Worm (Caenorhabditis elegans) whole organism, L1 larva: ENCODE results near the gene srj-52.

ENCODE experiments used
- C04F5.9 ChIP-seq: sonication (generic microtip); optimal IDR thresholded peaks from 2 replicates; lab custom pipeline; 2016; ENCODE audit warnings: missing genetic modification characterization, missing compliant biosample characterization
- C16A3.4 ChIP-seq: fragments of 150-350 bp; optimal IDR thresholded peaks from 2 replicates; lab custom pipeline; 2014; ENCODE audit warnings: missing biosample characterization, missing genetic modification characterization
- Y116A8C.19 ChIP-seq: sonication (generic microtip); optimal IDR thresholded peaks from 2 replicates; lab custom pipeline; 2016; ENCODE audit warnings: missing compliant biosample characterization, missing genetic modification characterization, borderline replicate concordance
- aly-2 ChIP-seq: fragments of 150-350 bp; optimal IDR thresholded peaks from 2 replicates; lab custom pipeline; 2014; ENCODE audit warnings: missing biosample characterization, missing genetic modification characterization
- ama-1 ChIP-seq: fragments of 150-350 bp; optimal IDR thresholded peaks from 2 replicates; lab custom pipeline; 2014
- ceh-8 ChIP-seq: fragments of 200-800 bp; sonication (Bioruptor generic); optimal IDR thresholded peaks from 2 replicates; lab custom pipeline; 2018; ENCODE audit warnings: mild to moderate bottlenecking, missing genetic modification characterization, moderate library complexity, missing compliant biosample characterization
- ceh-82 ChIP-seq, 3 experiments: fragments of 150-350 bp in 1 of 3; sonication (generic microtip) in 2 of 3; optimal IDR thresholded peaks; 2 replicates each; lab custom pipeline; 2014 to 2017; ENCODE audit warnings: missing biosample characterization in 3 of 3, missing genetic modification characterization in 3 of 3
- ceh-88 ChIP-seq: fragments of 200-800 bp; sonication (Bioruptor generic); IDR thresholded peaks from 2 replicates; pipeline ENCODE4 v1.3.6; 2022; ENCODE audit warnings: missing genetic modification characterization, missing compliant biosample characterization
- ceh-90 ChIP-seq: sonication (generic microtip); optimal IDR thresholded peaks from 2 replicates; lab custom pipeline; 2016; ENCODE audit warnings: missing genetic modification characterization, missing compliant biosample characterization
- ces-1 ChIP-seq: fragments of 150-350 bp; optimal IDR thresholded peaks from 2 replicates; lab custom pipeline; 2014; ENCODE audit warnings: missing biosample characterization, missing genetic modification reagents, missing genetic modification characterization
- dsc-1 ChIP-seq: sonication (generic microtip); optimal IDR thresholded peaks from 2 replicates; lab custom pipeline; 2016; ENCODE audit warnings: mild to moderate bottlenecking, missing genetic modification characterization, missing compliant biosample characterization
- efl-1 ChIP-seq, 4 experiments: fragments of 150-350 bp; optimal IDR thresholded peaks in 3 of 4; peaks in 1 of 4; 1 replicate in 1 of 4; 2 replicates in 3 of 4; lab custom pipeline; 2014; ENCODE audit warnings: missing biosample characterization in 2 of 4, missing genetic modification characterization in 2 of 4, missing genetic modification reagents in 2 of 4
- elt-2 ChIP-seq: sonication (generic microtip); optimal IDR thresholded peaks from 2 replicates; lab custom pipeline; 2016; ENCODE audit warnings: missing genetic modification characterization, mild to moderate bottlenecking, inconsistent platforms, missing compliant biosample characterization, missing genetic modification reagents
- elt-3 ChIP-seq, 6 experiments: fragments of 150-350 bp in 1 of 6; sonication (generic microtip); optimal IDR thresholded peaks; 2 replicates each; lab custom pipeline; 2017 to 2018; ENCODE audit warnings: missing biosample characterization in 6 of 6, missing genetic modification characterization in 6 of 6, inconsistent platforms in 1 of 6
- ets-5 ChIP-seq: fragments of 200-800 bp; sonication (Bioruptor generic); IDR thresholded peaks from 2 replicates; pipeline ENCODE4 v1.3.6; 2022; ENCODE audit warnings: missing genetic modification characterization, missing compliant biosample characterization
- fkh-4 ChIP-seq: sonication (generic microtip); optimal IDR thresholded peaks from 2 replicates; lab custom pipeline; 2016; ENCODE audit warnings: missing compliant biosample characterization, missing genetic modification characterization, borderline replicate concordance
- grh-1 ChIP-seq: fragments of 200-800 bp; sonication (Bioruptor generic); IDR thresholded peaks from 2 replicates; pipeline ENCODE4 v1.3.6; 2022; ENCODE audit warnings: missing genetic modification reagents, missing genetic modification characterization, missing compliant biosample characterization
- hpl-2 ChIP-seq: fragments of 150-350 bp; optimal IDR thresholded peaks from 2 replicates; lab custom pipeline; 2014; ENCODE audit warnings: missing biosample characterization, missing genetic modification reagents, missing genetic modification characterization
- irx-1 ChIP-seq: sonication (generic microtip); optimal IDR thresholded peaks from 2 replicates; lab custom pipeline; 2016; ENCODE audit warnings: missing genetic modification characterization, missing compliant biosample characterization
- isw-1 ChIP-seq: fragments of 200-800 bp; sonication (Bioruptor generic); IDR thresholded peaks from 2 replicates; pipeline ENCODE4 v1.3.6; 2022; ENCODE audit warnings: missing genetic modification characterization, missing compliant biosample characterization
- lin-15B ChIP-seq: fragments of 150-350 bp; sonication (generic microtip); optimal IDR thresholded peaks from 3 replicates; lab custom pipeline; 2014; ENCODE audit warnings: missing biosample characterization, missing genetic modification characterization
- lir-3 ChIP-seq: sonication (generic microtip); optimal IDR thresholded peaks from 2 replicates; lab custom pipeline; 2016; ENCODE audit warnings: mild to moderate bottlenecking, missing genetic modification characterization, moderate library complexity, missing compliant biosample characterization; ENCODE audit not compliant: poor library complexity
- lsy-2 ChIP-seq, 2 experiments: fragments of 150-350 bp; optimal IDR thresholded peaks; 2 replicates each; lab custom pipeline; 2014; ENCODE audit warnings: missing biosample characterization in 2 of 2, missing genetic modification characterization in 2 of 2
- mab-9 ChIP-seq: fragments of 200-800 bp; sonication (Bioruptor generic); IDR thresholded peaks from 2 replicates; pipeline ENCODE4 v1.3.6; 2022; ENCODE audit warnings: missing genetic modification reagents, missing genetic modification characterization, missing compliant biosample characterization
- mep-1 ChIP-seq: fragments of 150-350 bp; optimal IDR thresholded peaks from 2 replicates; lab custom pipeline; 2014; ENCODE audit warnings: missing biosample characterization, missing genetic modification characterization
- nhr-11 ChIP-seq: fragments of 150-350 bp; optimal IDR thresholded peaks from 2 replicates; lab custom pipeline; 2014; ENCODE audit warnings: missing biosample characterization, missing genetic modification characterization
- nhr-237 ChIP-seq: fragments of 150-350 bp; optimal IDR thresholded peaks from 2 replicates; lab custom pipeline; 2014; ENCODE audit warnings: missing biosample characterization, missing genetic modification characterization
- nhr-47 ChIP-seq: sonication (generic microtip); optimal IDR thresholded peaks from 2 replicates; lab custom pipeline; 2016; ENCODE audit warnings: mild to moderate bottlenecking, missing genetic modification characterization, moderate library complexity, missing compliant biosample characterization
- nhr-76 ChIP-seq: sonication (generic microtip); optimal IDR thresholded peaks from 2 replicates; lab custom pipeline; 2017; ENCODE audit warnings: missing biosample characterization, missing genetic modification characterization
- nhr-85 ChIP-seq: sonication (generic microtip); peaks from one replicate; lab custom pipeline; 2016; ENCODE audit warnings: missing genetic modification characterization, inconsistent platforms, missing compliant biosample characterization
- nhr-90 ChIP-seq: sonication (generic microtip); optimal IDR thresholded peaks from 2 replicates; lab custom pipeline; 2016; ENCODE audit warnings: mild to moderate bottlenecking, missing genetic modification characterization, missing compliant biosample characterization; ENCODE audit not compliant: poor library complexity
- pax-3 ChIP-seq: fragments of 200-800 bp; sonication (Bioruptor generic); optimal IDR thresholded peaks from 2 replicates; lab custom pipeline; 2018; ENCODE audit warnings: mild to moderate bottlenecking, missing genetic modification characterization, moderate library complexity, missing compliant biosample characterization
- rnt-1 ChIP-seq: sonication (generic microtip); optimal IDR thresholded peaks from 2 replicates; lab custom pipeline; 2016; ENCODE audit warnings: mild to moderate bottlenecking, missing genetic modification characterization, moderate library complexity, missing compliant biosample characterization
- skn-1 ChIP-seq: fragments of 150-350 bp; optimal IDR thresholded peaks from 2 replicates; lab custom pipeline; 2014; ENCODE audit warnings: missing biosample characterization, missing genetic modification characterization
- snpc-4 ChIP-seq: fragments of 150-350 bp; optimal IDR thresholded peaks from 2 replicates; lab custom pipeline; 2014; ENCODE audit warnings: missing biosample characterization, missing genetic modification characterization
- snu-23 ChIP-seq: sonication (generic microtip); optimal IDR thresholded peaks from 2 replicates; lab custom pipeline; 2016; ENCODE audit warnings: missing genetic modification characterization, missing compliant biosample characterization
- sup-37 ChIP-seq: fragments of 200-800 bp; sonication (Bioruptor generic); optimal IDR thresholded peaks from 2 replicates; lab custom pipeline; 2018; ENCODE audit warnings: mild to moderate bottlenecking, missing genetic modification characterization, missing compliant biosample characterization
- tlp-1 ChIP-seq: fragments of 150-350 bp; optimal IDR thresholded peaks from 2 replicates; lab custom pipeline; 2014; ENCODE audit warnings: missing biosample characterization, missing genetic modification characterization
- unc-130 ChIP-seq: fragments of 150-350 bp; optimal IDR thresholded peaks from 2 replicates; lab custom pipeline; 2017; ENCODE audit warnings: missing biosample characterization, missing genetic modification characterization, inconsistent platforms
- unc-30 ChIP-seq: sonication (generic microtip); optimal IDR thresholded peaks from 2 replicates; lab custom pipeline; 2017; ENCODE audit warnings: missing biosample characterization, missing genetic modification characterization
- unc-62 ChIP-seq: fragments of 150-350 bp; optimal IDR thresholded peaks from 2 replicates; lab custom pipeline; 2014; ENCODE audit warnings: missing biosample characterization, missing genetic modification reagents, missing genetic modification characterization
- unc-98 ChIP-seq: fragments of 200-800 bp; sonication (Bioruptor generic); IDR thresholded peaks from 2 replicates; pipeline ENCODE4 v1.3.6; 2022; ENCODE audit warnings: missing genetic modification characterization, missing compliant biosample characterization
- vab-15 ChIP-seq: sonication (generic microtip); optimal IDR thresholded peaks from 2 replicates; lab custom pipeline; 2017; ENCODE audit warnings: missing genotype, mild to moderate bottlenecking, missing genetic modification characterization, missing compliant biosample characterization
- zip-4 ChIP-seq: fragments of 200-800 bp; sonication (Bioruptor generic); optimal IDR thresholded peaks from 2 replicates; lab custom pipeline; 2018; ENCODE audit warnings: mild to moderate bottlenecking, missing genetic modification characterization, moderate library complexity, missing compliant biosample characterization
- ztf-11 ChIP-seq, 2 experiments: sonication (generic microtip); optimal IDR thresholded peaks; 2 replicates each; lab custom pipeline; 2016 to 2017; ENCODE audit warnings: missing genetic modification characterization in 2 of 2, missing biosample characterization in 1 of 2, missing compliant biosample characterization in 1 of 2

Gene srj-52

DNA sequence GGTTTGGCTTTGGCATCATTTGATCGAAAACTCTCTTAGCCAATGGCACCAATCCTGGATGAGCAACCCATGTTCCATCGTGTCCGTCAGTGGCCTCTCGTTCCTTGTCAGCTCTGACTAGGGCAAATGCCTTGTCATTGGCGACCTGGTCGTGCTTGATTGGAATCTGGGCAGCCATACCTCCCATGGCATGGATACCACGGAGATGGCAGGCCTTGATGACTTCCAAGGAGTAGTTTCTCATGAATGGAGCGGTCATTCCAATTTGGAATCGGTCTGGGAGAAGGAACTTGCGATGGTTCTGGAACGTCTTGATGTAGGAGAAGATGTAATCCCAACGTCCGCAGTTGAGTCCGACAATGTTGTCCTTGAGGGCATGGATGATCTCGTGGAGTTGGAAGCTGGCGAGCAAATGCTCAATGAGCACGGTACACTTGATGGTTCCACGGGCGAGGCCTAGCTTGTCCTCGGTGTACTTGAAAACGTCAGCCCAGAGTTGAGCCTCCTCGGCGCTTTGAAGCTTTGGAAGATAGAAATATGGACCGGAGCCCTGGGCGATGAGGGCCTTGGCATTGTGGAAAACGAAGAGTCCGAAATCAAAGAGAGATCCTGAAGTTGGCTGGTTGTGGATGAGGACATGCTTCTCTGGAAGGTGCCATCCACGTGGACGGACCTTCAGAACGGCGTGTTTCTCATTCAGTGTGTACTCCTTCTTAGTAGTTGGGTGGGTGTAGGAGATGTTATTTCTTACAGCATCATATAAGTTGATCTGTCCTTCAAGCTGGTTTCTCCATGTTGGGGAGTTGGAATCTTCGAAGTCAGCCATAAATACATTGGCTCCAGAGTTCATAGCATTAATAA is 29.4 kb upstream of the srj-52 start:
- peak; percentile 92 for TF ChIP-seq ama-1
- peak; percentile 32 for TF ChIP-seq C16A3.4 (tag; lab: Kevin White, UChicago)
- peak; percentile 49 for TF ChIP-seq nhr-85 (tag; lab: Kevin White, UChicago)
- TF ChIP-seq efl-1 (optimal IDR thresholded peaks at IDR 0.05; lab: Kevin White, UChicago) = no peak
- peak in 1 of 2 experiments; percentile 84 for TF ChIP-seq efl-1 (GFP tag; optimal IDR thresholded peaks at IDR 0.05 in 1 of 2; lab: Kevin White, UChicago)
- no peak for TF ChIP-seq isw-1 (GFP tag; lab: Robert Waterston, UW)
- TF ChIP-seq C04F5.9 (tag; lab: Kevin White, UChicago) = peak; percentile 31
- no peak for TF ChIP-seq ets-5 (GFP tag; lab: Robert Waterston, UW)
- TF ChIP-seq grh-1 (GFP tag; lab: Robert Waterston, UW) = no peak
- no peak for TF ChIP-seq nhr-47 (tag; lab: Kevin White, UChicago)
- no peak for TF ChIP-seq skn-1 (tag; lab: Kevin White, UChicago)
- peak; percentile 5 for TF ChIP-seq sup-37
- peak; percentile 34 for TF ChIP-seq aly-2 (tag; lab: Kevin White, UChicago)
- no peak for TF ChIP-seq lsy-2 (tag; optimal IDR thresholded peaks at IDR 0.05; lab: Kevin White, UChicago)
- peak; percentile 27 for TF ChIP-seq snu-23 (GFP tag; lab: Kevin White, UChicago)
- TF ChIP-seq unc-130 (tag; lab: Kevin White, UChicago) = no peak

DNA sequence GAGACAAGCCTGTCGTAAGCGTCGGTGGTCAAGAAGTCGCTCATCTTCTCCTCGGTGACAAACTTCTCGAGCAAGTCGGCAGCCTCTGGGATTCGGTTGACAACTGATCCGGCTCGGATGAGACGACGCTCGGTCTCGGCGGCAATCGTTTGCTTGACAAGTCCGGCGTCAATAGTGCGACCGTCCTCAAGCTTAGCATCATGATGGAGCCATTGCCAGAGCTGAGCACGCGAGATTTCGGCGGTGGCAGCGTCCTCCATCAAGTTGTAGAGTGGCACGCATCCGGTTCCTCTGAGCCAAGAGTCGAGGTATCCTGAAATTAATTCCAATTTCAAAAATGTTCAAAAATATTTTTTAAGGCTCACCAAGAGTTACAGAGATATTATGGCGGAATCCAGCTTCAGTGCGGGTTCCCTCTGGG is 28.7 kb upstream of the srj-52 start:
- no peak for TF ChIP-seq mep-1 (tag; lab: Kevin White, UChicago)
- TF ChIP-seq ztf-11 (tag; optimal IDR thresholded peaks at IDR 0.05; lab: Kevin White, UChicago) = no peak
- TF ChIP-seq efl-1 (optimal IDR thresholded peaks at IDR 0.05; lab: Kevin White, UChicago) = no peak
- TF ChIP-seq efl-1 (GFP tag; optimal IDR thresholded peaks at IDR 0.05 in 1 of 2; lab: Kevin White, UChicago) = peak in 1 of 2 experiments; percentile 93
- no peak for TF ChIP-seq unc-62 (GFP tag; lab: Kevin White, UChicago)
- TF ChIP-seq vab-15 = no peak
- no peak for TF ChIP-seq isw-1 (GFP tag; lab: Robert Waterston, UW)
- no peak for TF ChIP-seq snpc-4 (tag; lab: Kevin White, UChicago)
- no peak for TF ChIP-seq tlp-1 (tag; lab: Kevin White, UChicago)
- TF ChIP-seq ces-1 (GFP tag; lab: Kevin White, UChicago) = no peak
- TF ChIP-seq ets-5 (GFP tag; lab: Robert Waterston, UW) = no peak
- no peak for TF ChIP-seq nhr-237 (tag; lab: Kevin White, UChicago)
- TF ChIP-seq ceh-8 (GFP tag; lab: Kevin White, UChicago) = no peak
- TF ChIP-seq zip-4 (GFP tag; lab: Kevin White, UChicago) = no peak
- peak; percentile 60 for TF ChIP-seq ama-1
- peak; percentile 97 for TF ChIP-seq aly-2 (tag; lab: Kevin White, UChicago)
- TF ChIP-seq rnt-1 (tag; lab: Kevin White, UChicago) = peak; percentile 9
- TF ChIP-seq ceh-88 = no peak
- TF ChIP-seq irx-1 = no peak
- no peak for TF ChIP-seq unc-30
- TF ChIP-seq unc-98 (GFP tag; lab: Robert Waterston, UW) = no peak
- TF ChIP-seq elt-2 (tag; lab: Kevin White, UChicago) = peak; percentile 8
- TF ChIP-seq lir-3 (tag; lab: Kevin White, UChicago) = peak; percentile 10
- peak; percentile 56 for TF ChIP-seq nhr-90 (tag; lab: Kevin White, UChicago)
- no peak for TF ChIP-seq skn-1 (tag; lab: Kevin White, UChicago)
- TF ChIP-seq, all 84 proteins: peak for 7

DNA sequence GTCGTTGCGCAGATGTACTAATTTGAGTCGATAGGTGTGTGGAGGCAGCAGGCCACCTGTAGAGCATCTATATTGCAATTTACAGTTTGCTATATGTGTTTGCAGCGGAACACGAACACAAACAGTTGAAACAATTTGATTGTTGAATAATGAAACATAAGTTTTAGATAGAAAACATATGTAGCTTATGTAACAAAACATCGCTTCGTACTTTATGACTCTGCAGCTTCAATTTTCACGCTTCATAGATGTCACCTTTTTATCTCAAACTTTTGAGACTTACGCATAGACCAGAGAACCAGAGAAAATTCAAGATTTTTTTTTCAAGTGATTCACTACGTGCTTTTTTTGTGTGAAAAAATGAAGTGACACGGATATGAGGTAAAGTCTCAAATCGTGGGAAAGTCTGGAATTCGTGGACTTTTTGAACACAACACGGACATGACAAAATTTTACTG is 28.1 kb upstream of the srj-52 start, which contains the start of gene fbxb-72:
fbxb-72 (minus strand) TSS at position 58 of the 458 bp plus-strand sequence.
- TF ChIP-seq fkh-4 (tag; lab: Kevin White, UChicago) (no peak), unc-62 (GFP tag; lab: Kevin White, UChicago) (no peak), snpc-4 (tag; lab: Kevin White, UChicago) (no peak), lin-15B (no peak), mab-9 (GFP tag; lab: Robert Waterston, UW) (no peak), lsy-2 (tag; optimal IDR thresholded peaks at IDR 0.05; lab: Kevin White, UChicago) (peak; percentile 51 to 58), elt-2 (tag; lab: Kevin White, UChicago) (peak; percentile 60), ceh-82 (tag; optimal IDR thresholded peaks at IDR 0.05; lab: Kevin White, UChicago) (no peak), grh-1 (GFP tag; lab: Robert Waterston, UW) (no peak), irx-1 (peak; percentile 3), Y116A8C.19 (no peak), pax-3 (tag; lab: Kevin White, UChicago) (no peak), dsc-1 (tag; lab: Kevin White, UChicago) (no peak), elt-3 (tag; optimal IDR thresholded peaks at IDR 0.05; lab: Kevin White, UChicago) (peak in 2 of 6 experiments; percentile 12 to 20), ceh-88 (peak; percentile 38; the same call in 1 of the 2 replicates), nhr-85 (tag; lab: Kevin White, UChicago) (no peak), nhr-11 (tag; lab: Kevin White, UChicago) (peak; percentile 17), ces-1 (GFP tag; lab: Kevin White, UChicago) (no peak), nhr-76 (tag; lab: Kevin White, UChicago) (no peak), hpl-2 (peak; percentile 75), C04F5.9 (tag; lab: Kevin White, UChicago) (peak; percentile 21), ceh-90 (no peak)
